Worm (Caenorhabditis elegans): ENCODE data around the gene T28A8.2.

T28A8.2 gene

ce11 chrIII:13495571-13495970 lies at the start of gene T28A8.2:
T28A8.2 (minus strand) TSS chrIII:13495671.
- TF ChIP-seq scrt-1 (GFP tag; IDR thresholded peaks at IDR 0.05) (no peak), tra-4 (tag; optimal IDR thresholded peaks at IDR 0.05) (no peak), aly-1 (tag; optimal IDR thresholded peaks at IDR 0.05) (no peak), ceh-36 (tag; optimal IDR thresholded peaks at IDR 0.05) (no peak), ets-7 (tag; optimal IDR thresholded peaks at IDR 0.05) (no peak)

- no peak for TF ChIP-seq pes-1 (GFP tag; IDR thresholded peaks at IDR 0.05)
- TF ChIP-seq B0310.2 (tag; optimal IDR thresholded peaks at IDR 0.05) = no peak
- no peak for TF ChIP-seq sea-1 (GFP tag; conservative IDR thresholded peaks at IDR 0.05)
- no peak for TF ChIP-seq hnd-1 (tag; optimal IDR thresholded peaks at IDR 0.05)
- no peak for TF ChIP-seq flt-1 (GFP tag; IDR thresholded peaks at IDR 0.05)
- TF ChIP-seq tbx-37 (GFP tag; conservative IDR thresholded peaks at IDR 0.05) = no peak
- TF ChIP-seq hmbx-1 (tag; optimal IDR thresholded peaks at IDR 0.05) = no peak
- TF ChIP-seq tbx-11 (GFP tag; IDR thresholded peaks at IDR 0.05) = no peak
- TF ChIP-seq ceh-36 (tag; optimal IDR thresholded peaks at IDR 0.05) = no peak
- no peak for TF ChIP-seq ama-1 (optimal IDR thresholded peaks at IDR 0.05)
Observed at ce11 chrIII:13544593-13544992, 49.1 kb upstream of the T28A8.2 start.

- TF ChIP-seq flt-1 (GFP tag; IDR thresholded peaks at IDR 0.05) (no peak), pes-1 (GFP tag; IDR thresholded peaks at IDR 0.05) (no peak), sea-1 (GFP tag; conservative IDR thresholded peaks at IDR 0.05) (no peak), hnd-1 (tag; optimal IDR thresholded peaks at IDR 0.05) (no peak), ceh-36 (tag; optimal IDR thresholded peaks at IDR 0.05) (no peak), ets-7 (tag; optimal IDR thresholded peaks at IDR 0.05) (no peak), ama-1 (optimal IDR thresholded peaks at IDR 0.05) (no peak), scrt-1 (GFP tag; IDR thresholded peaks at IDR 0.05) (no peak)
Observed at ce11 chrIII:13543434-13543833, 48.0 kb upstream of the T28A8.2 start, which contains the start of gene acs-5. acs-5 (minus strand) TSS chrIII:13543534.

- TF ChIP-seq aly-1 (tag; optimal IDR thresholded peaks at IDR 0.05) (no peak), tbx-37 (GFP tag; conservative IDR thresholded peaks at IDR 0.05) (no peak), hmg-4 (GFP tag; optimal IDR thresholded peaks at IDR 0.05) (no peak), ceh-13 (GFP tag; optimal IDR thresholded peaks at IDR 0.05) (no peak), sea-1 (GFP tag; conservative IDR thresholded peaks at IDR 0.05) (no peak), F13C5.2 (tag; optimal IDR thresholded peaks at IDR 0.05) (no peak), tra-4 (tag; optimal IDR thresholded peaks at IDR 0.05) (no peak), tbx-11 (GFP tag; IDR thresholded peaks at IDR 0.05) (no peak), scrt-1 (GFP tag; IDR thresholded peaks at IDR 0.05) (no peak), ets-7 (tag; optimal IDR thresholded peaks at IDR 0.05) (no peak), pes-1 (GFP tag; IDR thresholded peaks at IDR 0.05) (no peak), ceh-36 (tag; optimal IDR thresholded peaks at IDR 0.05) (no peak), ama-1 (optimal IDR thresholded peaks at IDR 0.05) (no peak), B0310.2 (tag; optimal IDR thresholded peaks at IDR 0.05) (no peak), hnd-1 (tag; optimal IDR thresholded peaks at IDR 0.05) (no peak), hmbx-1 (tag; optimal IDR thresholded peaks at IDR 0.05) (no peak)
Observed at ce11 chrIII:13542458-13542857, 47.0 kb upstream of the T28A8.2 start.

DNA sequence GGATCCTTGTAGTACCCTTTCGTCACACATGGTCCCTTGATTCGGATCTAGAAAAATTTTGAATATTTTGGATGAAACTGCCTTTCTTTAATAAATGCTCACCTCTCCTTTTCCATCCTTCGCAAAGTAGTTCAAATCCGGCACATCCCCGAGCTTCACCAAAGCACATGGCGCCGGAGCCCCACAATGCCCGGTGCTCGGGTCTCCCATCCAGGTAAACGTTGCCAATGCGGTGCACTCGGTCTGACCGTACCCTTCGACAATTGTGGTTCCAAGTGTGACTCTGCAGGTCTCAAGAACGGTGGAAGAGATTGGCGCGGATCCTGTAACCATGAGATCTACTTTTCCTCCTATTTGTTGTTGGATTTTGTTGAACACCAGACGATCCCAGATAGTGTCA lies 45.3 kb upstream of the T28A8.2 start:
- TF ChIP-seq scrt-1 (GFP tag; IDR thresholded peaks at IDR 0.05) = no peak
- TF ChIP-seq hnd-1 (tag; optimal IDR thresholded peaks at IDR 0.05) = no peak
- no peak for TF ChIP-seq pes-1 (GFP tag; IDR thresholded peaks at IDR 0.05)
- TF ChIP-seq tra-4 (tag; optimal IDR thresholded peaks at IDR 0.05) = no peak
- TF ChIP-seq ceh-36 (tag; optimal IDR thresholded peaks at IDR 0.05) = no peak
- no peak for TF ChIP-seq flt-1 (GFP tag; IDR thresholded peaks at IDR 0.05)
- TF ChIP-seq hmbx-1 (tag; optimal IDR thresholded peaks at IDR 0.05) = no peak
- TF ChIP-seq ets-7 (tag; optimal IDR thresholded peaks at IDR 0.05) = no peak
- TF ChIP-seq hmg-4 (GFP tag; optimal IDR thresholded peaks at IDR 0.05) = no peak
- TF ChIP-seq tbx-11 (GFP tag; IDR thresholded peaks at IDR 0.05) = no peak
- no peak for TF ChIP-seq ceh-13 (GFP tag; optimal IDR thresholded peaks at IDR 0.05)
- TF ChIP-seq ama-1 (optimal IDR thresholded peaks at IDR 0.05) = no peak
- TF ChIP-seq aly-1 (tag; optimal IDR thresholded peaks at IDR 0.05) = no peak

DNA sequence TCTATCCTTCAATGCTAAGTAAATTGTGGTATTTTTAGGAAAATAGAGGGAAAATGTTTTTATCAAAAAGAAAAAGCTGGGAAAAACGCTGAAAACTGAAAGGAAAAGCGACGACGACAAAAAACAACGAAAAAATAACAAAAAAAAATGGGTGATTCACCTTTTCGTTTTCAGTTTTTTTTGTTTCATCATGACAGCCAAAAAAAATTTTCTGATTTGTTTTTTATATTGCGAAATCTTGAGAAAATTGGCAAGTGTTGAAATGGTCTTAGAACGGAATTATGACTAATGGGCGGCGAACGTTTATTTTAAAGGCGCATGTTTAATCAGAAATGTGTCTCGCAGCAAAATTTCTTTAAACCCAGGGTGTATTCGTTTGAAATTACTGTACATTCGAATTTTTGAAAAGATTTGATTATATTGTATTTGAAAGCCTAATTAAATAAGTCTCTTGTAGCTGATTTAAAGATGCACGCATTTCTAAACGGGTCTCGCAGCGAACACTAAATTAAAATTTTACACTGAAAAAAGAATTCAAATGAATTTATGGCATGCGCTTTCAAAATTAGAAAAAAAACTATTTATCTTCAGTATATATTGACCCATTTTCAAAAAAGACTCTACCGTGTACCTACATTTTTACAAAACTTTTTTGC lies 40.4 kb upstream of the T28A8.2 start:
- TF ChIP-seq hnd-1 (tag; optimal IDR thresholded peaks at IDR 0.05) = no peak
- no peak for TF ChIP-seq ama-1 (optimal IDR thresholded peaks at IDR 0.05)
- TF ChIP-seq hmg-4 (GFP tag; optimal IDR thresholded peaks at IDR 0.05) = no peak
- TF ChIP-seq ceh-13 (GFP tag; optimal IDR thresholded peaks at IDR 0.05) = no peak
- TF ChIP-seq flt-1 (GFP tag; IDR thresholded peaks at IDR 0.05) = no peak
- TF ChIP-seq scrt-1 (GFP tag; IDR thresholded peaks at IDR 0.05) = no peak

DNA sequence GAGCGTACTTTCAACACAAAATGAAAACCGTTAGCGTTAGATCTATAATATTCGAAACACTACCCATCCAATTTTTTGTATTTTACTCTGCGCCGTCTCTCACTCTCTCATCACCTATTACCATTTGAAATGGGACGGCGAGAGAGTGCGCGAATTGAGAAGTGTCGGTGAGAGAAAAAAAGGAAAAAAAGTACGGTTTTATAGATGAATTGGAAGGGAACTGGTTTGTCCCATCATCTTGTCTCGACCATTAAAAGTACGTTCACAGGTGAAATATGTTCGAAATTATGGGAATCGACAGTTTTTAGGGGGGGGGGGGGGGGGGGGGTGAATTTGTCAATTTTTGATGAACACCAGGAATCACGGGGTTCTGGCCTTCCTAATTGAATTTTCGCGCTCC lies 39.2 kb upstream of the T28A8.2 start:
- no peak for TF ChIP-seq tbx-37 (GFP tag; conservative IDR thresholded peaks at IDR 0.05)
- no peak for TF ChIP-seq ceh-36 (tag; optimal IDR thresholded peaks at IDR 0.05)
- no peak for TF ChIP-seq sea-1 (GFP tag; conservative IDR thresholded peaks at IDR 0.05)
- TF ChIP-seq flt-1 (GFP tag; IDR thresholded peaks at IDR 0.05) = no peak
- no peak for TF ChIP-seq pes-1 (GFP tag; IDR thresholded peaks at IDR 0.05)
- no peak for TF ChIP-seq ceh-13 (GFP tag; optimal IDR thresholded peaks at IDR 0.05)
- no peak for TF ChIP-seq hmbx-1 (tag; optimal IDR thresholded peaks at IDR 0.05)
- no peak for TF ChIP-seq ama-1 (optimal IDR thresholded peaks at IDR 0.05)
- no peak for TF ChIP-seq F13C5.2 (tag; optimal IDR thresholded peaks at IDR 0.05)
- no peak for TF ChIP-seq tra-4 (tag; optimal IDR thresholded peaks at IDR 0.05)
- no peak for TF ChIP-seq hmg-4 (GFP tag; optimal IDR thresholded peaks at IDR 0.05)

ce11 chrIII:13530838-13531237 lies 35.4 kb upstream of the T28A8.2 start:
- TF ChIP-seq ama-1 (optimal IDR thresholded peaks at IDR 0.05) (no peak), pes-1 (GFP tag; IDR thresholded peaks at IDR 0.05) (no peak)
